Worm (Caenorhabditis elegans) whole organism, L2 larva: ENCODE results near the gene D1086.12.

Experiments used
- ZK546.5 ChIP-seq: sonication (generic microtip); optimal IDR thresholded peaks from 2 replicates; lab custom pipeline; 2017; ENCODE audit warnings: missing biosample characterization, missing genetic modification characterization
- nhr-11 ChIP-seq: fragments of 150-350 bp; optimal IDR thresholded peaks from 2 replicates; lab custom pipeline; 2014; ENCODE audit warnings: missing biosample characterization, missing genetic modification characterization
- unc-62 ChIP-seq: fragments of 150-350 bp; optimal IDR thresholded peaks from 2 replicates; lab custom pipeline; 2014; ENCODE audit warnings: missing biosample characterization, missing genetic modification reagents, missing genetic modification characterization

ce11 chrV:14064422-14064821, 36.6 kb upstream of the D1086.12 start, which contains the start of gene D1086.21:
- TF ChIP-seq ZK546.5 (tag; lab: Kevin White, UChicago) (no peak), unc-62 (no peak), nhr-11 (tag; lab: Kevin White, UChicago) (no peak)
